Worm (Caenorhabditis elegans) whole organism, young adult: ENCODE data around the gene K07C5.2.

Source experiments
- F39B2.1 ChIP-seq: fragments of 200-800 bp; sonication (Bioruptor generic); IDR thresholded peaks from 2 replicates; pipeline ENCODE4 v1.3.6; 2022; ENCODE audit warnings: missing genetic modification reagents, missing genetic modification characterization, missing compliant biosample characterization
- Y95B8A.8 ChIP-seq: fragments of 200-800 bp; sonication (Bioruptor generic); IDR thresholded peaks from 2 replicates; pipeline ENCODE4 v1.3.6; 2022; ENCODE audit warnings: missing genetic modification reagents, missing genetic modification characterization, missing compliant biosample characterization
- dpl-1 ChIP-seq: fragments of 150-350 bp; optimal IDR thresholded peaks from 2 replicates; lab custom pipeline; 2014; ENCODE audit warnings: missing biosample characterization, missing genetic modification reagents, missing genetic modification characterization
- ets-4 ChIP-seq: fragments of 200-800 bp; sonication (Bioruptor generic); optimal IDR thresholded peaks from 2 replicates; lab custom pipeline; 2018; ENCODE audit warnings: mild to moderate bottlenecking, missing genetic modification characterization, missing compliant biosample characterization
- lir-1 ChIP-seq: fragments of 200-800 bp; sonication (Bioruptor generic); conservative IDR thresholded peaks from 2 replicates; pipeline ENCODE4 v1.3.6; 2022; ENCODE audit warnings: missing genetic modification reagents, missing genetic modification characterization, missing compliant biosample characterization
- lsl-1 ChIP-seq: fragments of 200-800 bp; sonication (Bioruptor generic); optimal IDR thresholded peaks from 2 replicates; lab custom pipeline; 2018; ENCODE audit warnings: mild to moderate bottlenecking, missing genetic modification characterization, moderate library complexity, missing compliant biosample characterization
- madf-8 ChIP-seq: fragments of 200-800 bp; sonication (Bioruptor generic); conservative IDR thresholded peaks from 2 replicates; pipeline ENCODE4 v1.3.6; 2022; ENCODE audit warnings: missing genetic modification reagents, missing genetic modification characterization, missing compliant biosample characterization
- mel-28 ChIP-seq: sonication (generic microtip); optimal IDR thresholded peaks from 2 replicates; lab custom pipeline; 2016; ENCODE audit warnings: borderline replicate concordance, mild to moderate bottlenecking, missing genetic modification characterization, missing compliant biosample characterization
- pha-4 ChIP-seq: fragments of 150-350 bp; sonication (generic microtip); optimal IDR thresholded peaks from 2 replicates; lab custom pipeline; 2014; ENCODE audit warnings: missing biosample characterization, missing genetic modification reagents, missing genetic modification characterization

DNA sequence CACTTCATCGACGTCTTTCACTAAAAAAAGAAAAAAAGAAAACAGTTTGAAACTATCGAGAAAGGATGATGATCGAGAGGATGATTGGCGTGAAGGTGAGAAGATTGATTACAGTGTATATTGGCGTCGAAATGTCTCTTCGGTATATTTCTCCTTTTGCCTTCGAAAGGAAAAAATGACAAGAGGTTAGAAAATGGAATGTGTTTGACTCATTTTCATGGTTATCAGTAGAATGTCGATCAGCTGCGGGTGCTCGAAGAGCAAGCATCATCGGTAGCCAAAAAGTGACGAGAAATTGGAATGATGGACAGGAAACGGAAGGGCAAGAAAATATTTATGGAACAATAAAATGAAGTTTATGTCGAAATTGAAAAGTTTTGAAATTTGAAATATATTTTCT lies 5.5 kb upstream of the K07C5.2 start:
- no peak for TF ChIP-seq Y95B8A.8 (GFP tag; lab: Robert Waterston, UW)
- TF ChIP-seq mel-28, result no peak
- TF ChIP-seq madf-8 (GFP tag; lab: Robert Waterston, UW), result no peak
- TF ChIP-seq pha-4 (tag; lab: Kevin White, UChicago), result no peak
- TF ChIP-seq F39B2.1 (GFP tag; lab: Robert Waterston, UW), result no peak
- TF ChIP-seq ets-4, result peak; percentile 60
- no peak for TF ChIP-seq lir-1 (GFP tag; lab: Robert Waterston, UW)
- TF ChIP-seq dpl-1 (GFP tag; lab: Kevin White, UChicago), result no peak
- no peak for TF ChIP-seq lsl-1 (GFP tag; lab: Kevin White, UChicago)
